Fruit fly (Drosophila melanogaster): ENCODE results near the gene NijC.

NijC gene

dm6 chr3R:12649099-12650029 lies 45.6 kb upstream of the NijC start:
- TF ChIP-seq achi (GFP tag; optimal IDR thresholded peaks at IDR 0.05) (no peak), acj6 (GFP tag; optimal IDR thresholded peaks at IDR 0.05) (no peak), CG8632 (GFP tag; optimal IDR thresholded peaks at IDR 0.05) (no peak), lz (GFP tag; optimal IDR thresholded peaks at IDR 0.05) (no peak), CG15336 (GFP tag; IDR thresholded peaks at IDR 0.05) (no peak), OdsH (GFP tag; optimal IDR thresholded peaks at IDR 0.05) (no peak), CG7368 (GFP tag; optimal IDR thresholded peaks at IDR 0.05) (no peak)

- TF ChIP-seq fkh (GFP tag; optimal IDR thresholded peaks at IDR 0.05) (peak; percentile 30), Sox102F (GFP tag; optimal IDR thresholded peaks at IDR 0.05) (no peak), Sox14 (GFP tag; optimal IDR thresholded peaks at IDR 0.05) (no peak), svp (GFP tag) (peak; percentile 33), lz (GFP tag; optimal IDR thresholded peaks at IDR 0.05) (no peak), Blimp-1 (GFP tag; optimal IDR thresholded peaks at IDR 0.05) (no peak), Eip93F (GFP tag; optimal IDR thresholded peaks at IDR 0.05) (no peak), CG32006 (GFP tag; optimal IDR thresholded peaks at IDR 0.05) (no peak), CG3032 (tag; optimal IDR thresholded peaks at IDR 0.05) (no peak), OdsH (GFP tag; optimal IDR thresholded peaks at IDR 0.05) (no peak), Lpt (GFP tag; optimal IDR thresholded peaks at IDR 0.05) (no peak), CG1621 (tag; optimal IDR thresholded peaks at IDR 0.05) (no peak), salr (GFP tag; optimal IDR thresholded peaks at IDR 0.05) (no peak)
Measured at dm6 chr3R:12650537-12650936, 44.4 kb upstream of the NijC start.

- TF ChIP-seq Hr4 (GFP tag; optimal IDR thresholded peaks at IDR 0.05) (no peak), dac (GFP tag; optimal IDR thresholded peaks at IDR 0.05) (no peak), CG11902 (GFP tag; optimal IDR thresholded peaks at IDR 0.05) (no peak), Sox102F (GFP tag; optimal IDR thresholded peaks at IDR 0.05) (no peak), CG11762 (GFP tag; optimal IDR thresholded peaks at IDR 0.05; ENCODE audit: insufficient read depth) (no peak), CG6276 (GFP tag; optimal IDR thresholded peaks at IDR 0.05) (no peak), topi (GFP tag; optimal IDR thresholded peaks at IDR 0.05) (no peak)
Measured at dm6 chr3R:12652736-12653135, 42.2 kb upstream of the NijC start.

- TF ChIP-seq CG32006 (GFP tag; optimal IDR thresholded peaks at IDR 0.05) (peak; percentile 79), esn (GFP tag; optimal IDR thresholded peaks at IDR 0.05) (no peak), Gug (GFP tag; IDR thresholded peaks at IDR 0.05) (peak; percentile 68), Met (GFP tag; optimal IDR thresholded peaks at IDR 0.05) (no peak), fkh (GFP tag; optimal IDR thresholded peaks at IDR 0.05) (peak; percentile 56), CG10669 (GFP tag; optimal IDR thresholded peaks at IDR 0.05) (no peak), Eip78C (GFP tag) (peak; percentile 51), cyc (GFP tag; optimal IDR thresholded peaks at IDR 0.05) (no peak), Blimp-1 (GFP tag; optimal IDR thresholded peaks at IDR 0.05) (no peak), salr (GFP tag; optimal IDR thresholded peaks at IDR 0.05) (no peak), Sox15 (GFP tag; optimal IDR thresholded peaks at IDR 0.05) (no peak), CG15336 (GFP tag; IDR thresholded peaks at IDR 0.05) (peak; percentile 82), CG8632 (GFP tag; optimal IDR thresholded peaks at IDR 0.05) (no peak), CG11294 (GFP tag; IDR thresholded peaks at IDR 0.05) (peak; percentile 78; the same call in 1 of the 2 replicates), Hr4 (GFP tag; optimal IDR thresholded peaks at IDR 0.05) (peak; percentile 83), CG6163 (GFP tag; IDR thresholded peaks at IDR 0.05) (peak; percentile 39; the same call in 2 of the 3 replicates), fd85E (GFP tag; optimal IDR thresholded peaks at IDR 0.05) (no peak), Smox (GFP tag; optimal IDR thresholded peaks at IDR 0.05) (no peak), ss (GFP tag; optimal IDR thresholded peaks at IDR 0.05) (no peak), achi (GFP tag; optimal IDR thresholded peaks at IDR 0.05) (peak; percentile 26), Ets21C (GFP tag; optimal IDR thresholded peaks at IDR 0.05) (no peak), dac (GFP tag; optimal IDR thresholded peaks at IDR 0.05) (peak; percentile 51), pdm3 (GFP tag; optimal IDR thresholded peaks at IDR 0.05) (no peak), net (GFP tag; optimal IDR thresholded peaks at IDR 0.05) (peak; percentile 45), acj6 (GFP tag; optimal IDR thresholded peaks at IDR 0.05) (no peak), CG10631 (GFP tag; optimal IDR thresholded peaks at IDR 0.05) (no peak), CG11902 (GFP tag; optimal IDR thresholded peaks at IDR 0.05) (no peak), Hr39 (GFP tag; optimal IDR thresholded peaks at IDR 0.05) (no peak), dsx (GFP tag; optimal IDR thresholded peaks at IDR 0.05; ENCODE audit: poor library complexity, severe bottlenecking) (no peak)
Measured at dm6 chr3R:12653511-12654252, 41.2 kb upstream of the NijC start.

All from whole organism, prepupa.